Worm (Caenorhabditis elegans) whole organism, L1 larva: ENCODE results near the gene aqp-8.

Experiments
- ces-1 ChIP-seq: fragments of 150-350 bp; optimal IDR thresholded peaks from 2 replicates; lab custom pipeline; 2014; ENCODE audit warnings: missing biosample characterization, missing genetic modification reagents, missing genetic modification characterization
- fos-1 ChIP-seq: fragments of 150-350 bp; optimal IDR thresholded peaks from 2 replicates; lab custom pipeline; 2014; ENCODE audit warnings: missing biosample characterization, missing genetic modification characterization
- mdl-1 ChIP-seq, 2 experiments: fragments of 150-350 bp; optimal IDR thresholded peaks; 2 replicates each; lab custom pipeline; 2014 to 2017; ENCODE audit warnings: missing biosample characterization in 2 of 2, missing genetic modification characterization in 2 of 2, inconsistent platforms in 1 of 2
- nhr-237 ChIP-seq: fragments of 150-350 bp; optimal IDR thresholded peaks from 2 replicates; lab custom pipeline; 2014; ENCODE audit warnings: missing biosample characterization, missing genetic modification characterization
- pqm-1 ChIP-seq: sonication (generic microtip); optimal IDR thresholded peaks from 3 replicates; lab custom pipeline; 2017; ENCODE audit warnings: missing biosample characterization, missing genetic modification characterization
- sptf-1 ChIP-seq: fragments of 150-350 bp; optimal IDR thresholded peaks from 2 replicates; lab custom pipeline; 2014; ENCODE audit warnings: missing biosample characterization, missing genetic modification characterization
- zag-1 ChIP-seq: fragments of 150-350 bp; optimal IDR thresholded peaks from 2 replicates; lab custom pipeline; 2014; ENCODE audit warnings: missing biosample characterization, missing genetic modification characterization

- TF ChIP-seq nhr-237 (tag; lab: Kevin White, UChicago) (no peak), ces-1 (GFP tag; lab: Kevin White, UChicago) (no peak), mdl-1 (tag; optimal IDR thresholded peaks at IDR 0.05; lab: Kevin White, UChicago) (no peak), zag-1 (tag; lab: Kevin White, UChicago) (no peak), fos-1 (tag; lab: Kevin White, UChicago) (no peak), sptf-1 (no peak), pqm-1 (no peak)
Observed at ce11 chrX:4715107-4715506, 10.3 kb upstream of the aqp-8 start, which contains the start of gene rpl-25.1.
